Worm (Caenorhabditis elegans) whole organism, early embryonic: Measurements from ENCODE around the gene C50F4.6.

Experiments used
- B0310.2 ChIP-seq: sonication (generic microtip); optimal IDR thresholded peaks from 2 replicates; lab custom pipeline; 2016; ENCODE audit warnings: mild to moderate bottlenecking, missing genetic modification characterization, missing compliant biosample characterization
- F13C5.2 ChIP-seq: sonication (generic microtip); optimal IDR thresholded peaks from 2 replicates; lab custom pipeline; 2017; ENCODE audit warnings: mild to moderate bottlenecking, missing genetic modification characterization, inconsistent platforms, missing compliant biosample characterization
- aly-1 ChIP-seq: sonication (generic microtip); optimal IDR thresholded peaks from 2 replicates; lab custom pipeline; 2016; ENCODE audit warnings: missing genetic modification characterization, missing compliant biosample characterization
- ama-1 ChIP-seq: fragments of 150-350 bp; optimal IDR thresholded peaks from 2 replicates; lab custom pipeline; 2014
- ceh-13 ChIP-seq: fragments of 200-800 bp; sonication (Bioruptor generic); optimal IDR thresholded peaks from 2 replicates; lab custom pipeline; 2018; ENCODE audit warnings: mild to moderate bottlenecking, missing genetic modification characterization, missing compliant biosample characterization
- ceh-36 ChIP-seq: sonication (generic microtip); optimal IDR thresholded peaks from 2 replicates; lab custom pipeline; 2016; ENCODE audit warnings: missing genetic modification characterization, inconsistent platforms, missing compliant biosample characterization
- ets-7 ChIP-seq: sonication (generic microtip); optimal IDR thresholded peaks from 2 replicates; lab custom pipeline; 2016; ENCODE audit warnings: missing genotype, missing genetic modification characterization, missing compliant biosample characterization
- flt-1 ChIP-seq: fragments of 200-800 bp; sonication (Bioruptor generic); IDR thresholded peaks from 2 replicates; pipeline ENCODE4 v1.3.6; 2022; ENCODE audit warnings: missing genetic modification characterization, missing compliant biosample characterization
- hmbx-1 ChIP-seq: sonication (generic microtip); optimal IDR thresholded peaks from 2 replicates; lab custom pipeline; 2016; ENCODE audit warnings: mild to moderate bottlenecking, missing genetic modification characterization, missing compliant biosample characterization
- hmg-4 ChIP-seq: fragments of 200-800 bp; sonication (Bioruptor generic); optimal IDR thresholded peaks from 2 replicates; lab custom pipeline; 2018; ENCODE audit warnings: mild to moderate bottlenecking, missing genetic modification characterization, missing compliant biosample characterization
- hnd-1 ChIP-seq: sonication (generic microtip); optimal IDR thresholded peaks from 2 replicates; lab custom pipeline; 2016; ENCODE audit warnings: missing genetic modification characterization, missing compliant biosample characterization
- pes-1 ChIP-seq: fragments of 200-800 bp; sonication (Bioruptor generic); IDR thresholded peaks from 2 replicates; pipeline ENCODE4 v1.3.6; 2022; ENCODE audit warnings: missing genetic modification reagents, missing genetic modification characterization, missing compliant biosample characterization
- scrt-1 ChIP-seq: fragments of 200-800 bp; sonication (Bioruptor generic); IDR thresholded peaks from 2 replicates; pipeline ENCODE4 v1.3.6; 2022; ENCODE audit warnings: missing genetic modification characterization, missing compliant biosample characterization
- sea-1 ChIP-seq: fragments of 200-800 bp; sonication (Bioruptor generic); conservative IDR thresholded peaks from 2 replicates; pipeline ENCODE4 v1.3.6; 2022; ENCODE audit warnings: missing genetic modification characterization, missing compliant biosample characterization
- tbx-11 ChIP-seq: fragments of 200-800 bp; sonication (Bioruptor generic); IDR thresholded peaks from 2 replicates; pipeline ENCODE4 v1.3.6; 2022; ENCODE audit warnings: missing genetic modification characterization, missing compliant biosample characterization
- tbx-37 ChIP-seq: fragments of 200-800 bp; sonication (Bioruptor generic); conservative IDR thresholded peaks from 2 replicates; pipeline ENCODE4 v1.3.6; 2022; ENCODE audit warnings: missing genetic modification reagents, missing genetic modification characterization, missing compliant biosample characterization
- tra-4 ChIP-seq: sonication (generic microtip); optimal IDR thresholded peaks from 2 replicates; lab custom pipeline; 2017; ENCODE audit warnings: missing genetic modification characterization, missing compliant biosample characterization

The C50F4.6 gene

DNA sequence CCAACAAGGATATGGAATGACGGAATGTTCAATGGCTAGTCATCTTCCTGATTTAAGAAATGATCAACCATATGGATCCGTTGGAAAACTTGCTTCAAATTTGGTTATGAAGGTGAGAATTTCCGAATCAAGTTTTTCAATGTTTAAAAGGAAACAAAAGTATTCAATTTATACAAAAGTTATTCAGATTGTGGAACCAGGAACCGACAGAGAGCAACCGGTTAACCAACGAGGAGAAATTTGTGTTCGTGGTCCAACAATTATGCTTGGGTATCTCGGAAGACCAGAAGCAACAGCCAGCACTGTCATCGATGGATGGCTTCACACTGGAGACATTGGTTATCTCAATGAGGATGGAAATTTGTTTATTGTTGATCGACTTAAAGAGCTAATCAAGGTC is 36.3 kb upstream of the C50F4.6 start:
- TF ChIP-seq pes-1 (GFP tag; lab: Robert Waterston, UW) (no peak), tbx-37 (GFP tag; lab: Robert Waterston, UW) (no peak), ceh-13 (GFP tag; lab: Kevin White, UChicago) (no peak), B0310.2 (tag; lab: Kevin White, UChicago) (no peak), ets-7 (no peak)

DNA sequence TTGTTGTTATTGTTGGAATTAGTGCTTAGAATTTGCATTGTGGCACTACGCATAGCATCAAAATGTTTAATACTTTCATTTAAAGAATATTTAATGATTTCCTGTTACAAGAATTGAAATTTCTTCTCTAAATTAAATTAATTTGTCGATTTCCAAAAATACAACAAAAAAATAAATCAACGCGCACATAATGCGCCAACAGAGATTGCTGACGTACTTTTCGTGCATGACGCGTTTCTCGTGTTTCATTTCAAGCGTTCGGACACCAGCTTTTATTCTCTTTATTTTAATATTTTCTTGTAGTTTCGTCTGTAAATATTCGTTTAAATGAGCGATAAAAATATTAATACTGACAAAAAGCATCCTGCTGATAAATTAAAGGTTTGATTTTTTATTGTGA is 32.3 kb upstream of the C50F4.6 start, which contains the start of gene eif-2Bdelta:
eif-2Bdelta (plus strand) TSS at position 235 of the 400 bp plus-strand sequence.
- TF ChIP-seq ceh-13 (GFP tag; lab: Kevin White, UChicago): no peak
- no peak for TF ChIP-seq hmg-4 (GFP tag; lab: Kevin White, UChicago)
- TF ChIP-seq flt-1 (GFP tag; lab: Robert Waterston, UW): no peak
- TF ChIP-seq pes-1 (GFP tag; lab: Robert Waterston, UW): no peak
- no peak for TF ChIP-seq ama-1
- TF ChIP-seq sea-1: no peak
- no peak for TF ChIP-seq aly-1 (tag; lab: Kevin White, UChicago)

DNA sequence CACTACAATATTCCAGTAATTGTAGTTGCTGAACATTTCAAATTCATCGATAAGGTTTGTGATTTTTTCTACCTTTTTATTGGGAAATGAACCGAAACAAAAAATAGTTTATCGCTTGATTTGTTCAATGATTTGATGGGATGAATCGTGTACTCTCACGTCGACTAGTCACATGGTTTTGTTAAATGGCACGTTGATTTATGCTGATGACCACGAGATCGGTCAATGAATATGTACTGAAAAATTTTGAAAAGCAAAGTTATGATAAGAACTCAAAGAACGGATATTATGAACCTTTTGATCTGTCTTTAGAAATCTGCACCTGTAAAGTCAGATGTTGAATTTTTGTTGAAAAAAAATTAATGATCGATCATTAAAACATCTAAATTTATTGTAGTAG is 29.6 kb upstream of the C50F4.6 start:
- TF ChIP-seq aly-1 (tag; lab: Kevin White, UChicago) (no peak), sea-1 (no peak), ama-1 (no peak), ceh-36 (tag; lab: Kevin White, UChicago) (no peak), hnd-1 (tag; lab: Kevin White, UChicago) (no peak), scrt-1 (no peak), ceh-13 (GFP tag; lab: Kevin White, UChicago) (no peak), hmg-4 (GFP tag; lab: Kevin White, UChicago) (no peak)

DNA sequence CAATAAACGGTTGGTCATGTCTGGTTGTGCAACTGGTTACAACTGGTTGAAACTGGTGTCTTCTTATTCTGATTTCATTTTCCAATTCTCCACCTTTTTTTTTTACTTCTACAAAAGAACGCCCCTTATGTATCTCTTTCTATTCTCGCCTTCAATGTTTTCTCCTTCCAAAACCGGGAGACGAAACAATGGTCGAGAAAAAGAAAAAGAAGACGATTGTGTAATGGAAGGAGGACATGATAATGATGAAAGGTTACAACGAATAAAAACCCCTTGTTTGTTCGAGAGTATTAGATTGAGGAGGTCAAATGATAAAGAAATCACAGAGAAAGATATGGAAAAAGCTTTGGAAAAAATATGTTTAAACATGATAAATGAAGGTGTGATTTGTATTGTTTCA is 27.1 kb upstream of the C50F4.6 start, which contains the start of gene C50F4.8:
C50F4.8 (minus strand) TSS at position 28 of the 400 bp plus-strand sequence.
- no peak for TF ChIP-seq B0310.2 (tag; lab: Kevin White, UChicago)
- no peak for TF ChIP-seq hnd-1 (tag; lab: Kevin White, UChicago)
- TF ChIP-seq F13C5.2: no peak
- no peak for TF ChIP-seq tra-4 (tag; lab: Kevin White, UChicago)
- no peak for TF ChIP-seq ama-1
- no peak for TF ChIP-seq tbx-11
- TF ChIP-seq ets-7: no peak
- TF ChIP-seq pes-1 (GFP tag; lab: Robert Waterston, UW): no peak
- no peak for TF ChIP-seq ceh-36 (tag; lab: Kevin White, UChicago)
- no peak for TF ChIP-seq ceh-13 (GFP tag; lab: Kevin White, UChicago)
- TF ChIP-seq flt-1 (GFP tag; lab: Robert Waterston, UW): no peak
- TF ChIP-seq sea-1: no peak
- no peak for TF ChIP-seq scrt-1
- no peak for TF ChIP-seq hmbx-1
- no peak for TF ChIP-seq hmg-4 (GFP tag; lab: Kevin White, UChicago)
- TF ChIP-seq aly-1 (tag; lab: Kevin White, UChicago): no peak
- TF ChIP-seq tbx-37 (GFP tag; lab: Robert Waterston, UW): no peak

DNA sequence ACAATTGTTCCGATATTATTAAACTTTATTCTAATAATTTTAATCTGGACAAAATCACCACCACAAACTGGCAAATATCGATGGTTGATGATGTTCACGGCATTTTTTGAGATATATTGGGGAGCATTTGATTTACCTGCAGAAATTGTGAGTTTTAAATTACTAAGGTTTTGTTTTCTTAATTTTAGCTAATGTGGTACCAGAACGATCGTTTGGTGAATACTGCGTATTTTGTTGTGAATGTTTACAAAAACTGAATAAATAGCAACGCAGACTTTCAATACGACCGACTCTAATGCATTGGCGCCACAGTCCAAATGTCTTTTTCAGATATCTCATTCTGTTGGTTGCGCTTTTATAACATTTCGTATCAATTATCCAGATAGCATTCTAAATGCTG is 24.2 kb upstream of the C50F4.6 start:
- TF ChIP-seq hmg-4 (GFP tag; lab: Kevin White, UChicago) (no peak), flt-1 (GFP tag; lab: Robert Waterston, UW) (no peak), aly-1 (tag; lab: Kevin White, UChicago) (no peak), hnd-1 (tag; lab: Kevin White, UChicago) (no peak), ets-7 (no peak), hmbx-1 (no peak)

DNA sequence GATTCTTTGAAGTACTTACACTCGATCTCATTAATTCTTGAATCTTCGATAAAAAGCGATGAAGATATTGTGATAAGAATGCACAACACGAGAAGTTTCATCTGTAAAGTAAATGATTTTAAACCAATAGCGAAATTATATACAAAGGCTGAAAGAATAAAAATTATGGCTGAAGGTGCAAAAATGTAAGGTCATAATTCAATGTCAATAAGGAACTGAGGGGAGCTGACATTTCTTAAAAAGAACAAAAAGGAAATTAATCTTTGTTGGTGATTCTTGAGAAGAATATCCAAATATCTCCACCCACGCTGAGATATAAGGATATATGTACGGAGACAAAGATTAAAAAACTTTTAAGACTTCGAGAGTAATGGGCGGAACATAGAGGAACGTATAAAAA is 21.8 kb upstream of the C50F4.6 start, which contains the start of gene C50F4.9:
C50F4.9 (minus strand) TSS at position 101 of the 400 bp plus-strand sequence.
- TF ChIP-seq tbx-11 (no peak), pes-1 (GFP tag; lab: Robert Waterston, UW) (no peak), ceh-36 (tag; lab: Kevin White, UChicago) (no peak), tbx-37 (GFP tag; lab: Robert Waterston, UW) (no peak), F13C5.2 (no peak), flt-1 (GFP tag; lab: Robert Waterston, UW) (no peak), ama-1 (no peak), ets-7 (no peak), sea-1 (no peak), tra-4 (tag; lab: Kevin White, UChicago) (no peak), hmg-4 (GFP tag; lab: Kevin White, UChicago) (no peak), hmbx-1 (no peak)

DNA sequence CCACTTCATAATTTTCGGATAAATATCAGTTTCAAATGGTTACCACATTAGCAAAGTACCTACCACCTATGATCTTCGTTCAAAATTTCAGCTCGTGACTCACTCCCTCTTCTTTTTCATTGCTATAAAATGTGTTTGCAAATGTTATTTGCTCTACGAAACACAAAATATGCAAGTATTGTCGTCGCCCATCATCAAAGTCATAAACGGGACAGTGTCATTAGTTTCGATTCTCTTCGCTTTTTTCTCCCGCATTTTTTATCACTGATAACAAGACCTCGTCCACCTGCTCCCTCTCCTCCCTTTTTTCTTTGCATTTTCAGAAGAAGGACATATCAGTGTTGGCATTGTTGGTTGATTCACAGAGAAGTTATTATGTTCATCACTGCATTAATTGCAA is 19.4 kb upstream of the C50F4.6 start, which contains the start of gene C50F4.1:
C50F4.1 (plus strand) TSS at position 324 of the 400 bp plus-strand sequence.
- no peak for TF ChIP-seq pes-1 (GFP tag; lab: Robert Waterston, UW)
- TF ChIP-seq F13C5.2: no peak

DNA sequence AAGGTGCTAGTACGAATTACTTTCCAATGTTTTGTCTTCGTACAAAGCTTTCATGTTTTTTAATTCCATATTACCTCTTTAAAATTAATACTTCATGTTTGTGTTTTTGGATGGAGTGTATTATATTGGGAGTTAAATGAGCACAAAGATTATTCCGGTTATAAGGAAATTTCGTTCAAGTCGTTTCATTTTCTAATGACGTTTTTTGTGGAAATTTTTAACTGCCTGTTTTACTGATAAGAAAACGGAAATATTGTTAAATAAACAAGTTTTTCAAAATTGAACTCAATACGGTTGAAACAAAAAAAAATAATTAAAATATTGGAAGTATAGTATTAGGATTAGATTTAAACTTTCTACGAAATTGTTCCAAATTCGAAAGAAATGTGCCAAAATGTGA is 18.6 kb upstream of the C50F4.6 start:
- TF ChIP-seq scrt-1 (no peak), B0310.2 (tag; lab: Kevin White, UChicago) (no peak), F13C5.2 (no peak), flt-1 (GFP tag; lab: Robert Waterston, UW) (no peak), ama-1 (no peak), tbx-11 (no peak), hnd-1 (tag; lab: Kevin White, UChicago) (no peak)

DNA sequence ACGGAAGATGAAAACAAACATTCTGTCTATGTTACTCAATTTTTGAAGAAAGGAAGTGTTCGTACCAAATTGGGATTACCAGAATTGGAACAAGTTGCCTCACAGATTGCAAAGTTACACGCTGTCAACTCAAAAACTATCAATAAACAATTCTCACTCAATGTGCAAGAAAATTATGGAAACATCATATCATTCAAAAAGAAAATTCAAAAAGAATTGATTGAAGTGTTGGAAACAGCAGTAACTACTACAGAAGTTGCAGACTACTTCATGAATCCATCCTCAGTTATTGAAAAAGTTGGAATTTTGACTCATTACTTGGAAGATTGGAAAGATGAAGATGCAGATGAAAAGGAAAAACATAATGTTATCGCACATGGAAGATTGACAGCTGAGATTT is 17.9 kb upstream of the C50F4.6 start:
- TF ChIP-seq ets-7: no peak
- no peak for TF ChIP-seq ceh-36 (tag; lab: Kevin White, UChicago)
- TF ChIP-seq hnd-1 (tag; lab: Kevin White, UChicago): no peak
- no peak for TF ChIP-seq tbx-37 (GFP tag; lab: Robert Waterston, UW)
- no peak for TF ChIP-seq pes-1 (GFP tag; lab: Robert Waterston, UW)
- no peak for TF ChIP-seq B0310.2 (tag; lab: Kevin White, UChicago)
- TF ChIP-seq tra-4 (tag; lab: Kevin White, UChicago): no peak
- no peak for TF ChIP-seq F13C5.2
- TF ChIP-seq hmg-4 (GFP tag; lab: Kevin White, UChicago): no peak
- TF ChIP-seq tbx-11: no peak
- no peak for TF ChIP-seq flt-1 (GFP tag; lab: Robert Waterston, UW)
